Fruit fly (Drosophila melanogaster): Measurements from ENCODE around the gene Saf-B.

- TF ChIP-seq CG16863 (GFP tag; optimal IDR thresholded peaks at IDR 0.05) = no peak
- TF ChIP-seq CG15011 (GFP tag; optimal IDR thresholded peaks at IDR 0.05) = no peak
- TF ChIP-seq Hr39 (optimal IDR thresholded peaks at IDR 0.05) = no peak
- no peak for TF ChIP-seq HLHmδ (GFP tag; optimal IDR thresholded peaks at IDR 0.05)
These were observed 45.4 kb downstream of the Saf-B start, which contains the start of gene CG7016 for dm6 chr3R:24862574-24863089.

Data from whole organism, embryonic.